Worm (Caenorhabditis elegans) whole organism, L3 larva: ENCODE results near the gene F42G4.7.
"Not testable (repeated sequence)": the region's sequence is repeated elsewhere in the genome, so short reads cannot be mapped to it uniquely, and the experiment has no call there.

ENCODE experiments used
- R02D3.7 ChIP-seq: fragments of 150-350 bp; optimal IDR thresholded peaks from 2 replicates; lab custom pipeline; 2014; ENCODE audit warnings: missing biosample characterization, missing genetic modification characterization
- ama-1 ChIP-seq: fragments of 150-350 bp; optimal IDR thresholded peaks from 2 replicates; lab custom pipeline; 2018
- ceh-16 ChIP-seq: sonication (generic microtip); optimal IDR thresholded peaks from 2 replicates; lab custom pipeline; 2017; ENCODE audit warnings: missing biosample characterization, missing genetic modification characterization
- ceh-28 ChIP-seq: fragments of 150-350 bp; optimal IDR thresholded peaks from 2 replicates; lab custom pipeline; 2014; ENCODE audit warnings: missing biosample characterization, missing genetic modification reagents, missing genetic modification characterization
- ceh-82 ChIP-seq: fragments of 150-350 bp; optimal IDR thresholded peaks from 2 replicates; lab custom pipeline; 2014; ENCODE audit warnings: missing biosample characterization, missing genetic modification characterization
- daf-12 ChIP-seq: fragments of 150-350 bp; optimal IDR thresholded peaks from 2 replicates; lab custom pipeline; 2014; ENCODE audit warnings: missing biosample characterization, missing genetic modification reagents, missing genetic modification characterization
- egl-27 ChIP-seq: sonication (generic microtip); optimal IDR thresholded peaks from 4 replicates; lab custom pipeline; 2017; ENCODE audit warnings: missing biosample characterization, missing genetic modification reagents, missing genetic modification characterization
- egl-5 ChIP-seq: fragments of 150-350 bp; optimal IDR thresholded peaks from 2 replicates; lab custom pipeline; 2017; ENCODE audit warnings: missing biosample characterization, missing genetic modification reagents, missing genetic modification characterization, inconsistent platforms
- elt-1 ChIP-seq: fragments of 150-350 bp; optimal IDR thresholded peaks from 2 replicates; lab custom pipeline; 2014; ENCODE audit warnings: missing biosample characterization, missing genetic modification characterization
- elt-2 ChIP-seq: sonication (generic microtip); optimal IDR thresholded peaks from 2 replicates; lab custom pipeline; 2016; ENCODE audit warnings: missing genetic modification reagents, mild to moderate bottlenecking, missing genetic modification characterization, missing compliant biosample characterization
- eor-1 ChIP-seq, 2 experiments: fragments of 150-350 bp; optimal IDR thresholded peaks; 2 replicates each; lab custom pipeline; 2014 to 2018; ENCODE audit warnings: missing biosample characterization in 2 of 2, missing genetic modification characterization in 2 of 2
- fkh-10 ChIP-seq: sonication (generic microtip); optimal IDR thresholded peaks from 2 replicates; lab custom pipeline; 2017; ENCODE audit warnings: missing biosample characterization, missing genetic modification reagents, missing genetic modification characterization
- hmg-11 ChIP-seq: sonication (generic microtip); optimal IDR thresholded peaks from 2 replicates; lab custom pipeline; 2016; ENCODE audit warnings: missing genetic modification characterization, missing compliant biosample characterization
- jun-1 ChIP-seq: fragments of 150-350 bp; optimal IDR thresholded peaks from 2 replicates; lab custom pipeline; 2014; ENCODE audit warnings: missing biosample characterization, missing genetic modification reagents, missing genetic modification characterization
- lin-15B ChIP-seq: fragments of 150-350 bp; optimal IDR thresholded peaks from 2 replicates; lab custom pipeline; 2014; ENCODE audit warnings: missing biosample characterization, missing genetic modification characterization
- lin-39 ChIP-seq: fragments of 150-350 bp; optimal IDR thresholded peaks from 2 replicates; lab custom pipeline; 2018; ENCODE audit warnings: missing biosample characterization, missing genetic modification reagents, missing genetic modification characterization
- lsy-12 ChIP-seq: sonication (generic microtip); optimal IDR thresholded peaks from 2 replicates; lab custom pipeline; 2016; ENCODE audit warnings: mild to moderate bottlenecking, missing genetic modification characterization, missing compliant biosample characterization
- mdl-1 ChIP-seq: fragments of 150-350 bp; optimal IDR thresholded peaks from 2 replicates; lab custom pipeline; 2014; ENCODE audit warnings: missing biosample characterization, missing genetic modification characterization
- nhr-11 ChIP-seq: fragments of 150-350 bp; optimal IDR thresholded peaks from 2 replicates; lab custom pipeline; 2014; ENCODE audit warnings: missing biosample characterization, missing genetic modification characterization
- nhr-28 ChIP-seq: fragments of 150-350 bp; optimal IDR thresholded peaks from 2 replicates; lab custom pipeline; 2014; ENCODE audit warnings: missing biosample characterization, missing genetic modification characterization
- nhr-43 ChIP-seq: sonication (generic microtip); optimal IDR thresholded peaks from 2 replicates; lab custom pipeline; 2016; ENCODE audit warnings: mild to moderate bottlenecking, missing genetic modification characterization, missing compliant biosample characterization; ENCODE audit not compliant: poor library complexity, severe bottlenecking
- nhr-67 ChIP-seq: fragments of 150-350 bp; optimal IDR thresholded peaks from 2 replicates; lab custom pipeline; 2014; ENCODE audit warnings: missing biosample characterization, missing genetic modification characterization
- nhr-76 ChIP-seq: fragments of 150-350 bp; sonication (generic microtip); optimal IDR thresholded peaks from 5 replicates; lab custom pipeline; 2014; ENCODE audit warnings: missing biosample characterization, missing genetic modification characterization
- pha-4 ChIP-seq: fragments of 150-350 bp; optimal IDR thresholded peaks from 2 replicates; lab custom pipeline; 2014; ENCODE audit warnings: missing biosample characterization, missing genetic modification reagents, missing genetic modification characterization
- pqm-1 ChIP-seq: fragments of 150-350 bp; optimal IDR thresholded peaks from 2 replicates; lab custom pipeline; 2017; ENCODE audit warnings: missing biosample characterization, missing genetic modification characterization, inconsistent platforms
- sea-2 ChIP-seq: fragments of 150-350 bp; sonication (generic microtip); optimal IDR thresholded peaks from 4 replicates; lab custom pipeline; 2014; ENCODE audit warnings: missing biosample characterization, missing genetic modification reagents, missing genetic modification characterization
- skn-1 ChIP-seq: fragments of 150-350 bp; optimal IDR thresholded peaks from 2 replicates; lab custom pipeline; 2014; ENCODE audit warnings: missing biosample characterization, missing genetic modification characterization
- snpc-4 ChIP-seq: fragments of 150-350 bp; optimal IDR thresholded peaks from 2 replicates; lab custom pipeline; 2014; ENCODE audit warnings: missing biosample characterization, missing genetic modification characterization
- tbx-2 ChIP-seq: sonication (generic microtip); optimal IDR thresholded peaks from 2 replicates; lab custom pipeline; 2016; ENCODE audit warnings: mild to moderate bottlenecking, missing genetic modification characterization, missing compliant biosample characterization
- unc-39 ChIP-seq: sonication (generic microtip); optimal IDR thresholded peaks from 4 replicates; lab custom pipeline; 2017; ENCODE audit warnings: missing biosample characterization, missing genetic modification characterization
- unc-62 ChIP-seq: fragments of 150-350 bp; sonication (generic microtip); optimal IDR thresholded peaks from 4 replicates; lab custom pipeline; 2014; ENCODE audit warnings: missing biosample characterization, missing genetic modification reagents, missing genetic modification characterization
- ztf-11 ChIP-seq: fragments of 150-350 bp; optimal IDR thresholded peaks from 2 replicates; lab custom pipeline; 2014; ENCODE audit warnings: missing biosample characterization, missing genetic modification characterization

The F42G4.7 gene

ce11 chrII:13083752-13084214 is 36.7 kb upstream of the F42G4.7 start, which contains the start of the genes Y81G3A.1 and gcn-2:
Gene Y81G3A.1, minus strand, starts transcription at chrII:13083926.
Gene gcn-2, plus strand, starts transcription at chrII:13084164.
- TF ChIP-seq skn-1 (tag; lab: Kevin White, UChicago), result peak; percentile 19
- TF ChIP-seq R02D3.7 (tag; lab: Kevin White, UChicago), result peak; percentile 20
- TF ChIP-seq nhr-43 (tag; lab: Kevin White, UChicago), result no peak
- peak; percentile 6 for TF ChIP-seq lin-39 (tag; lab: Kevin White, UChicago)
- TF ChIP-seq eor-1 (tag; optimal IDR thresholded peaks at IDR 0.05; lab: Kevin White, UChicago), result no peak
- no peak for TF ChIP-seq lsy-12
- no peak for TF ChIP-seq egl-5 (tag; lab: Kevin White, UChicago)
- TF ChIP-seq pqm-1, result no peak
- no peak for TF ChIP-seq elt-2 (tag; lab: Kevin White, UChicago)
- TF ChIP-seq fkh-10 (GFP tag; lab: Kevin White, UChicago), result no peak
- no peak for TF ChIP-seq unc-62 (GFP tag; lab: Kevin White, UChicago)
- no peak for TF ChIP-seq nhr-11 (tag; lab: Kevin White, UChicago)
- no peak for TF ChIP-seq ama-1 (lab: Kevin White, UChicago)
- TF ChIP-seq nhr-76, result no peak
- no peak for TF ChIP-seq ceh-28 (tag; lab: Kevin White, UChicago)
- TF ChIP-seq ztf-11 (tag; lab: Kevin White, UChicago), result no peak
- TF ChIP-seq sea-2 (GFP tag; lab: Kevin White, UChicago), result no peak
- TF ChIP-seq mdl-1, result no peak
- TF ChIP-seq tbx-2, result no peak
- peak; percentile 15 for TF ChIP-seq hmg-11 (tag; lab: Kevin White, UChicago)
- no peak for TF ChIP-seq elt-1 (tag; lab: Kevin White, UChicago)
- no peak for TF ChIP-seq nhr-28 (tag; lab: Kevin White, UChicago)
- TF ChIP-seq snpc-4 (tag; lab: Kevin White, UChicago), result peak; percentile 40
- no peak for TF ChIP-seq lin-15B
- no peak for TF ChIP-seq daf-12 (tag; lab: Kevin White, UChicago)

- TF ChIP-seq egl-27, daf-12, nhr-67 (tag; lab: Kevin White, UChicago): not testable (repeated sequence)
Measured at ce11 chrII:13082403-13082802, 35.3 kb upstream of the F42G4.7 start, which contains the start of gene Y81G3A.6. Gene Y81G3A.6, minus strand, starts transcription at chrII:13082503.

ce11 chrII:13080607-13081006 is 33.5 kb upstream of the F42G4.7 start, which contains the start of gene Y81G3A.2:
Gene Y81G3A.2, plus strand, starts transcription at chrII:13080907.
- TF ChIP-seq sea-2 (GFP tag; lab: Kevin White, UChicago); ceh-28 (tag; lab: Kevin White, UChicago); unc-39 (tag; lab: Kevin White, UChicago): not testable (repeated sequence)

ce11 chrII:13078848-13079428 is 31.8 kb upstream of the F42G4.7 start, which contains the start of gene F42G4.6:
Gene F42G4.6, plus strand, starts transcription at chrII:13079378.
- TF ChIP-seq mdl-1 (no peak), elt-2 (tag; lab: Kevin White, UChicago) (peak; percentile 95), pha-4 (peak; percentile 61), pqm-1 (peak; percentile 83)

DNA sequence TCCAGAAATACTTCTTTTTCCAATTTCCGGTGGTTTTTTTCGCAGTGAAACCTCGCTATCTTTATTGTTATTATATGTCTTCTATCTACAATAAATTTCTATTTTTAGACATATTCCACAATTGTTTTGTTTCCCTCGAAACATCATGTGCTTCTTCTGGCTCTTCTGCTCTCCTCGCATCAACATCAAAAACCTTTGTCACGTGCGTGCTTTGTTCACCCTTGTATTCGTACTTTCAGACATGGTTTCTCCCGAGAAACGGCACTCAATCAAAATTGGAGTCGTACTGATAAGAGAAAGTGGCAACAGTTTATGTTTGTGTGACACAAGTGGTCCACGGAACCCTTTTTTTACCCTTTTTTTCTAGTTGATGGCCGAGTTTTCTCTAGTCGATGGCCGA is 30.7 kb upstream of the F42G4.7 start:
- TF ChIP-seq pha-4 (peak; percentile 65), ceh-16 (no peak), elt-2 (tag; lab: Kevin White, UChicago) (peak; percentile 98), ceh-82 (tag; lab: Kevin White, UChicago) (no peak), pqm-1 (peak; percentile 97), jun-1 (tag; lab: Kevin White, UChicago) (peak; percentile 56), nhr-11 (tag; lab: Kevin White, UChicago) (no peak), nhr-76 (no peak)
- TF ChIP-seq, all 47 proteins: peak for 4
